Fruit fly (Drosophila melanogaster) whole organism, embryonic: ENCODE measurements around the gene CG46458.

Experiments
- ATbp ChIP-seq: fragments of 200-800 bp; sonication (Bioruptor generic); optimal IDR thresholded peaks from 2 replicates; lab custom pipeline; 2017; ENCODE audit warnings: missing biosample characterization, mild to moderate bottlenecking, missing genetic modification characterization, missing genetic modification reagents
- Ada2b ChIP-seq: fragments of 200-800 bp; sonication (Bioruptor generic); IDR thresholded peaks from 2 replicates; pipeline ENCODE4 v1.3.6; 2022; ENCODE audit warnings: missing biosample characterization, missing genetic modification characterization
- Antp ChIP-seq: fragments of 200-800 bp; sonication (Bioruptor generic); optimal IDR thresholded peaks from 3 replicates; lab custom pipeline; 2016; ENCODE audit warnings: missing biosample characterization, missing genetic modification characterization
- BtbVII ChIP-seq: fragments of 200-800 bp; sonication (Bioruptor generic); optimal IDR thresholded peaks from 3 replicates; lab custom pipeline; 2017; ENCODE audit warnings: missing biosample characterization, mild to moderate bottlenecking, missing genetic modification characterization
- CG10321 ChIP-seq: fragments of 200-800 bp; sonication (Bioruptor generic); IDR thresholded peaks from 2 replicates; pipeline ENCODE4 v1.3.6; 2022; ENCODE audit warnings: missing biosample characterization, missing genetic modification characterization
- CG10565 ChIP-seq: fragments of 200-800 bp; sonication (Bioruptor generic); optimal IDR thresholded peaks from 3 replicates; lab custom pipeline; 2016; ENCODE audit warnings: missing biosample characterization, mild to moderate bottlenecking, missing genetic modification characterization
- CG12744 ChIP-seq: fragments of 200-800 bp; sonication (Bioruptor generic); optimal IDR thresholded peaks from 2 replicates; lab custom pipeline; 2016; ENCODE audit warnings: missing biosample characterization, missing genetic modification characterization
- CG14014 ChIP-seq: fragments of 200-800 bp; sonication (Bioruptor generic); IDR thresholded peaks from 2 replicates; pipeline ENCODE4 v1.3.6; 2022; ENCODE audit warnings: missing biosample characterization, missing genetic modification characterization
- CG14965 ChIP-seq: fragments of 200-800 bp; sonication (Bioruptor generic); optimal IDR thresholded peaks from 2 replicates; lab custom pipeline; 2016; ENCODE audit warnings: missing biosample characterization, missing genetic modification characterization, borderline replicate concordance
- CG15479 ChIP-seq: fragments of 200-800 bp; sonication (Bioruptor generic); optimal IDR thresholded peaks from 3 replicates; lab custom pipeline; 2019; ENCODE audit warnings: missing biosample characterization, mild to moderate bottlenecking, missing genetic modification characterization, moderate library complexity
- CG16813 ChIP-seq: fragments of 200-800 bp; sonication (Bioruptor generic); IDR thresholded peaks from 3 replicates; pipeline ENCODE4 v1.3.6; 2022; ENCODE audit warnings: missing biosample characterization, missing genetic modification characterization; ENCODE audit not compliant: partially characterized antibody
- CG17912 ChIP-seq: fragments of 200-800 bp; sonication (Bioruptor generic); optimal IDR thresholded peaks from 2 replicates; lab custom pipeline; 2018; ENCODE audit warnings: missing biosample characterization, mild to moderate bottlenecking, missing genetic modification characterization
- CG1832 ChIP-seq: fragments of 200-800 bp; sonication (Bioruptor generic); optimal IDR thresholded peaks from 2 replicates; lab custom pipeline; 2017; ENCODE audit warnings: missing biosample characterization, mild to moderate bottlenecking, missing genetic modification characterization, inconsistent platforms
- CG31365 ChIP-seq: fragments of 200-800 bp; sonication (Bioruptor generic); optimal IDR thresholded peaks from 2 replicates; lab custom pipeline; 2018; ENCODE audit warnings: missing biosample characterization, mild to moderate bottlenecking, missing genetic modification characterization
- CG4360 ChIP-seq: fragments of 200-800 bp; sonication (Bioruptor generic); IDR thresholded peaks from 2 replicates; pipeline ENCODE4 v1.3.6; 2022; ENCODE audit warnings: missing biosample characterization, missing genetic modification characterization
- CG5180 ChIP-seq: fragments of 200-800 bp; sonication (Bioruptor generic); optimal IDR thresholded peaks from 3 replicates; lab custom pipeline; 2017; ENCODE audit warnings: missing biosample characterization, missing genetic modification characterization, mild to moderate bottlenecking, moderate library complexity, missing genetic modification reagents
- CG6683 ChIP-seq: fragments of 200-800 bp; sonication (Bioruptor generic); optimal IDR thresholded peaks from 2 replicates; lab custom pipeline; 2017; ENCODE audit warnings: missing biosample characterization, mild to moderate bottlenecking, missing genetic modification characterization, missing genetic modification reagents
- CG6689 ChIP-seq: fragments of 200-800 bp; sonication (Bioruptor generic); IDR thresholded peaks from 2 replicates; pipeline ENCODE4 v1.3.6; 2022; ENCODE audit warnings: missing biosample characterization, missing genetic modification characterization
- CG7786 ChIP-seq: fragments of 200-800 bp; sonication (Bioruptor generic); optimal IDR thresholded peaks from 2 replicates; lab custom pipeline; 2016; ENCODE audit warnings: missing biosample characterization, missing genetic modification characterization
- CG7987 ChIP-seq: fragments of 200-800 bp; sonication (Bioruptor generic); optimal IDR thresholded peaks from 2 replicates; lab custom pipeline; 2018; ENCODE audit warnings: missing biosample characterization, mild to moderate bottlenecking, missing genetic modification characterization, moderate library complexity
- CG8924 ChIP-seq: fragments of 200-800 bp; optimal IDR thresholded peaks from 3 replicates; lab custom pipeline; 2019; ENCODE audit warnings: missing biosample characterization, mild to moderate bottlenecking, missing genetic modification characterization, moderate library complexity
- Elba2 ChIP-seq: fragments of 200-800 bp; sonication (Bioruptor generic); optimal IDR thresholded peaks from 3 replicates; lab custom pipeline; 2016; ENCODE audit warnings: missing biosample characterization, missing genetic modification characterization
- HmgZ ChIP-seq: fragments of 200-800 bp; sonication (Bioruptor generic); optimal IDR thresholded peaks from 2 replicates; lab custom pipeline; 2018; ENCODE audit warnings: missing biosample characterization, mild to moderate bottlenecking, missing genetic modification characterization
- Hr78 ChIP-seq, 2 experiments: fragments of 200-800 bp in 1 of 2; fragments of >200 bp in 1 of 2; sonication (Bioruptor generic) in 1 of 2; optimal IDR thresholded peaks; 2 replicates each; lab custom pipeline; 2017 to 2019; ENCODE audit warnings: missing biosample characterization in 2 of 2, missing genetic modification characterization in 2 of 2, mild to moderate bottlenecking in 1 of 2, moderate library complexity in 1 of 2
- Max ChIP-seq: fragments of 200-800 bp; sonication (Bioruptor generic); optimal IDR thresholded peaks from 2 replicates; lab custom pipeline; 2016; ENCODE audit warnings: missing biosample characterization, mild to moderate bottlenecking, missing genetic modification characterization
- NK7.1 ChIP-seq: fragments of 200-800 bp; sonication (Bioruptor generic); optimal IDR thresholded peaks from 3 replicates; lab custom pipeline; 2016; ENCODE audit warnings: missing biosample characterization, missing genetic modification characterization
- Nf-YB ChIP-seq: fragments of 200-800 bp; sonication (Bioruptor generic); optimal IDR thresholded peaks from 3 replicates; lab custom pipeline; 2019; ENCODE audit warnings: missing biosample characterization, mild to moderate bottlenecking, missing genetic modification characterization, moderate library complexity
- Oli ChIP-seq: fragments of 200-800 bp; sonication (Bioruptor generic); optimal IDR thresholded peaks from 2 replicates; lab custom pipeline; 2018; ENCODE audit warnings: missing biosample characterization, mild to moderate bottlenecking, missing genetic modification characterization, moderate library complexity
- Poxn ChIP-seq: fragments of 200-800 bp; sonication (Bioruptor generic); IDR thresholded peaks from 2 replicates; pipeline ENCODE4 v1.3.6; 2022; ENCODE audit warnings: missing biosample characterization, missing genetic modification characterization
- Ptx1 ChIP-seq: fragments of 200-800 bp; sonication (Bioruptor generic); IDR thresholded peaks from 2 replicates; pipeline ENCODE4 v1.3.6; 2022; ENCODE audit warnings: missing biosample characterization, missing genetic modification characterization
- Rfx ChIP-seq: fragments of 200-800 bp; sonication (Bioruptor generic); IDR thresholded peaks from 2 replicates; pipeline ENCODE4 v1.3.6; 2022; ENCODE audit warnings: missing biosample characterization, missing genetic modification characterization
- Sox102F ChIP-seq: fragments of 200-800 bp; sonication (Bioruptor generic); optimal IDR thresholded peaks from 2 replicates; lab custom pipeline; 2018; ENCODE audit warnings: missing biosample characterization, mild to moderate bottlenecking, missing genetic modification characterization, moderate library complexity
- Taf1 ChIP-seq: fragments of 200-800 bp; sonication (Bioruptor generic); IDR thresholded peaks from 2 replicates; pipeline ENCODE4 v1.3.6; 2022; ENCODE audit warnings: missing biosample characterization, missing genetic modification characterization
- abd-A ChIP-seq: fragments of 200-800 bp; sonication (Bioruptor generic); optimal IDR thresholded peaks from 3 replicates; lab custom pipeline; 2019; ENCODE audit warnings: missing biosample characterization, mild to moderate bottlenecking, missing genetic modification characterization, moderate library complexity
- aop ChIP-seq: fragments of 200-800 bp; sonication (Bioruptor generic); IDR thresholded peaks from 2 replicates; pipeline ENCODE4 v1.3.6; 2022; ENCODE audit warnings: missing biosample characterization, missing genetic modification characterization
- crol ChIP-seq: fragments of 200-800 bp; sonication (Bioruptor generic); IDR thresholded peaks from 2 replicates; pipeline ENCODE4 v1.3.6; 2022; ENCODE audit warnings: missing biosample characterization, missing genetic modification characterization
- dpn ChIP-seq, 2 experiments: fragments of 200-800 bp; sonication (Bioruptor generic); optimal IDR thresholded peaks; 3 replicates each; lab custom pipeline; 2016; ENCODE audit warnings: missing biosample characterization in 2 of 2, missing genetic modification characterization in 2 of 2
- eve ChIP-seq, 2 experiments: fragments of >200 bp; optimal IDR thresholded peaks; 2 replicates each; lab custom pipeline; 2017; ENCODE audit warnings: missing biosample characterization in 2 of 2, missing genetic modification characterization in 2 of 2
- gcm ChIP-seq: fragments of 200-800 bp; sonication (Bioruptor generic); optimal IDR thresholded peaks from 2 replicates; lab custom pipeline; 2019; ENCODE audit warnings: missing biosample characterization, mild to moderate bottlenecking, missing genetic modification characterization, moderate library complexity
- gfzf ChIP-seq: fragments of 200-800 bp; sonication (Bioruptor generic); optimal IDR thresholded peaks from 2 replicates; lab custom pipeline; 2016; ENCODE audit warnings: missing biosample characterization, mild to moderate bottlenecking, missing genetic modification characterization, moderate library complexity
- grn ChIP-seq: fragments of 200-800 bp; sonication (Bioruptor generic); optimal IDR thresholded peaks from 3 replicates; lab custom pipeline; 2017; ENCODE audit warnings: missing biosample characterization, missing genetic modification characterization
- gsb-n ChIP-seq: fragments of 200-800 bp; sonication (Bioruptor generic); optimal IDR thresholded peaks from 3 replicates; lab custom pipeline; 2018; ENCODE audit warnings: missing biosample characterization, mild to moderate bottlenecking, missing genetic modification characterization
- knrl ChIP-seq: fragments of 200-800 bp; sonication (Bioruptor generic); IDR thresholded peaks from 3 replicates; pipeline ENCODE4 v1.3.6; 2022; ENCODE audit warnings: missing biosample characterization, missing genetic modification characterization; ENCODE audit not compliant: partially characterized antibody
- nerfin-1 ChIP-seq: fragments of 200-800 bp; sonication (Bioruptor generic); optimal IDR thresholded peaks from 3 replicates; lab custom pipeline; 2019; ENCODE audit warnings: missing biosample characterization, mild to moderate bottlenecking, missing genetic modification characterization, moderate library complexity
- nmo ChIP-seq: fragments of 200-800 bp; sonication (Bioruptor generic); optimal IDR thresholded peaks from 2 replicates; lab custom pipeline; 2018; ENCODE audit warnings: missing biosample characterization, mild to moderate bottlenecking, missing genetic modification characterization, moderate library complexity
- oc ChIP-seq: fragments of 200-800 bp; sonication (Bioruptor generic); optimal IDR thresholded peaks from 2 replicates; lab custom pipeline; 2018; ENCODE audit warnings: missing biosample characterization, mild to moderate bottlenecking, missing genetic modification characterization, moderate library complexity
- sens ChIP-seq: fragments of 200-800 bp; sonication (Bioruptor generic); peaks from one replicate; lab custom pipeline; 2016; ENCODE audit warnings: missing biosample characterization, missing genetic modification characterization
- seq ChIP-seq: fragments of 200-800 bp; sonication (Bioruptor generic); IDR thresholded peaks from 2 replicates; pipeline ENCODE4 v1.3.6; 2022; ENCODE audit warnings: missing biosample characterization, missing genetic modification characterization
- so ChIP-seq: fragments of 200-800 bp; sonication (Bioruptor generic); IDR thresholded peaks from 3 replicates; pipeline ENCODE4 v1.3.6; 2022; ENCODE audit warnings: missing biosample characterization, missing genetic modification characterization
- tio ChIP-seq: fragments of 200-800 bp; sonication (Bioruptor generic); optimal IDR thresholded peaks from 2 replicates; lab custom pipeline; 2017; ENCODE audit warnings: missing biosample characterization, missing genetic modification characterization, inconsistent platforms
- tll ChIP-seq, 2 experiments: fragments of 200-800 bp in 1 of 2; fragments of >200 bp in 1 of 2; sonication (Bioruptor generic) in 1 of 2; optimal IDR thresholded peaks; 2 replicates each; lab custom pipeline; 2017 to 2019; ENCODE audit warnings: missing biosample characterization in 2 of 2, missing genetic modification characterization in 2 of 2, mild to moderate bottlenecking in 1 of 2, moderate library complexity in 1 of 2

Gene CG46458

DNA sequence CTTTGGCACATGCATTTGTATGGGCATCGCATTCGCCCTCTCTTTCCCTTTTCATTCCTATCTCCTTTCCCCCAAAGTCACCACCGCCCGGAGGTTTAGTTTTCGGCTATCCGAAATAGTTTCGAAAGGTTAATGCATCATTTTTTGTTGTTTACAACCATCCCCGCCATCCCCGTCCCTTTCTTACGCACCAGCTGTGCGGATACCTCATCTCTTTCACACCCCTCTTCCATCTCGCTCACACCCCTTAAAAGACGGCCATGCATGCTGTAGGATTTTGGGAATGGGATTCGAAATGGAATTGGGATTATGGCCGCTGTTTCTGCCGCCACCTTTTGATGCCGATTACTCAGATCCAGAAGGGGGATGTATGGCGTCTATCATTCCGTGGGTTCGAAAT is 33.7 kb upstream of the CG46458 start (continued):
- no peak for TF ChIP-seq sens (GFP tag; lab: Kevin White, UChicago)
- TF ChIP-seq gcm, result peak; percentile 65
- no peak for TF ChIP-seq Oli (tag; lab: Kevin White, UChicago)
- no peak for TF ChIP-seq ATbp (GFP tag; lab: Kevin White, UChicago)
- TF ChIP-seq Poxn (GFP tag; lab: Robert Waterston, UW), result no peak
- TF ChIP-seq abd-A (tag; lab: Kevin White, UChicago), result peak; percentile 68
- TF ChIP-seq CG10565 (GFP tag; lab: Kevin White, UChicago), result no peak
- TF ChIP-seq crol (GFP tag; lab: Robert Waterston, UW), result peak; percentile 84
- TF ChIP-seq CG8924 (tag; lab: Kevin White, UChicago), result peak; percentile 37
- TF ChIP-seq Rfx, result no peak
- no peak for TF ChIP-seq Max (GFP tag; lab: Kevin White, UChicago)
- TF ChIP-seq Nf-YB, result peak; percentile 92
- TF ChIP-seq tio (GFP tag; lab: Kevin White, UChicago), result no peak
- TF ChIP-seq CG6683, result no peak
- peak; percentile 13 for TF ChIP-seq Antp (GFP tag; lab: Kevin White, UChicago)
- TF ChIP-seq gsb-n (tag; lab: Kevin White, UChicago), result peak; percentile 69
- TF ChIP-seq CG12744 (GFP tag; lab: Kevin White, UChicago), result no peak
- TF ChIP-seq CG14965 (GFP tag; lab: Kevin White, UChicago), result no peak
- no peak for TF ChIP-seq dpn (GFP tag; optimal IDR thresholded peaks at IDR 0.05; lab: Kevin White, UChicago)
- TF ChIP-seq grn (GFP tag; lab: Kevin White, UChicago), result peak; percentile 1
- peak; percentile 44 for TF ChIP-seq CG15479 (GFP tag; lab: Kevin White, UChicago)
- TF ChIP-seq nmo, result peak; percentile 45
- peak; percentile 74 for TF ChIP-seq CG10321 (GFP tag; lab: Robert Waterston, UW)
- TF ChIP-seq CG6689 (GFP tag; lab: Robert Waterston, UW), result no peak
- no peak for TF ChIP-seq Sox102F (GFP tag; lab: Kevin White, UChicago)
- TF ChIP-seq CG7786 (GFP tag; lab: Kevin White, UChicago), result no peak
- TF ChIP-seq Hr78 (GFP tag; optimal IDR thresholded peaks at IDR 0.05; lab: Kevin White, UChicago), result no peak
- peak; percentile 93 for TF ChIP-seq seq
- peak; percentile 98 for TF ChIP-seq oc (tag; lab: Kevin White, UChicago)
- no peak for TF ChIP-seq Elba2 (GFP tag; lab: Kevin White, UChicago)
- no peak for TF ChIP-seq aop
- no peak for TF ChIP-seq CG16813 (GFP tag; lab: Robert Waterston, UW)
- TF ChIP-seq eve (GFP tag; optimal IDR thresholded peaks at IDR 0.05; lab: Kevin White, UChicago), result no peak
- TF ChIP-seq CG17912 (GFP tag; lab: Kevin White, UChicago), result no peak
- TF ChIP-seq CG7987 (GFP tag; lab: Kevin White, UChicago), result no peak
- TF ChIP-seq Taf1 (GFP tag; lab: Robert Waterston, UW), result no peak
- peak; percentile 82 for TF ChIP-seq CG4360 (GFP tag; lab: Robert Waterston, UW)
- no peak for TF ChIP-seq knrl (GFP tag; lab: Robert Waterston, UW)
- TF ChIP-seq CG1832, result peak; percentile 95
- no peak for TF ChIP-seq gfzf (GFP tag; lab: Kevin White, UChicago)
- TF ChIP-seq nerfin-1 (tag; lab: Kevin White, UChicago), result peak; percentile 32
- no peak for TF ChIP-seq CG31365 (tag; lab: Kevin White, UChicago)
- no peak for TF ChIP-seq BtbVII (GFP tag; lab: Kevin White, UChicago)
- TF ChIP-seq Ada2b (GFP tag; lab: Robert Waterston, UW), result no peak
- TF ChIP-seq so (GFP tag; lab: Robert Waterston, UW), result no peak
- TF ChIP-seq Ptx1 (GFP tag; lab: Robert Waterston, UW), result no peak
- no peak for TF ChIP-seq CG5180
- TF ChIP-seq NK7.1 (GFP tag; lab: Kevin White, UChicago), result no peak
- no peak for TF ChIP-seq HmgZ
- TF ChIP-seq tll (GFP tag; optimal IDR thresholded peaks at IDR 0.05; lab: Kevin White, UChicago), result peak in 1 of 2 experiments; percentile 78
- TF ChIP-seq CG14014 (GFP tag; lab: Robert Waterston, UW), result no peak
